Worm (Caenorhabditis elegans): Measurements from ENCODE around the gene F21A3.2.

Gene F21A3.2

DNA sequence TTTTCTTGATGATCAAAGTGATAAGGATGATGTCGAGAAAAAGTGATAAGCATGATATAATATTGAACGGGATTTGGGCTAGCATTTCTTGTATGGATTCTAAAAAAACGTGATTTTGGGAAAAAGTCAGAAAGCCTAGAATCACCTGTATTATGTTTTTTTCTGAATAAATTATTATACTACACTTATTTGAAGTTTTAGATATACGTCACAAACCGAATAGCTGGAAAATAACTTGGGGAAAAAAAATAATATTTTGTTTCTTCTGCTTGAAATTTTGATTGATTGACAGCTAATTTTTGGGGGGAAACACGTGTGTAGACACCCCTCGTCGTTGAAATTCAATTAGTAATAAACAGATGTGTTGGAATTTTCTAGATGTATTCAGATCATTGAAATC, 41.2 kb downstream of the F21A3.2 start, which contains the start of gene str-264:
Gene str-264, minus strand, starts transcription at position 101 of the 400 bp plus-strand sequence.
- TF ChIP-seq die-1 (tag; optimal IDR thresholded peaks at IDR 0.05), result no peak
- no peak for TF ChIP-seq ekl-4 (GFP tag; IDR thresholded peaks at IDR 0.05)
- TF ChIP-seq let-526 (GFP tag; IDR thresholded peaks at IDR 0.05), result no peak
- TF ChIP-seq snpc-3.4 (tag; optimal IDR thresholded peaks at IDR 0.05), result no peak
- TF ChIP-seq pha-4 (tag; optimal IDR thresholded peaks at IDR 0.05), result no peak
- no peak for TF ChIP-seq ztf-18 (tag; optimal IDR thresholded peaks at IDR 0.05)
- no peak for TF ChIP-seq nfya-1 (tag; optimal IDR thresholded peaks at IDR 0.05; ENCODE audit: borderline replicate concordance, insufficient read depth)
- no peak for TF ChIP-seq unc-62 (GFP tag; optimal IDR thresholded peaks at IDR 0.05)
- no peak for TF ChIP-seq ztf-26 (tag; optimal IDR thresholded peaks at IDR 0.05)
- no peak for TF ChIP-seq nhr-90 (tag; optimal IDR thresholded peaks at IDR 0.05)
- no peak for TF ChIP-seq hmg-1.2 (GFP tag; IDR thresholded peaks at IDR 0.05)
- no peak for TF ChIP-seq ztf-6 (GFP tag; IDR thresholded peaks at IDR 0.05)
- no peak for TF ChIP-seq chd-7 (tag; optimal IDR thresholded peaks at IDR 0.05)
- TF ChIP-seq F52B5.7 (tag; optimal IDR thresholded peaks at IDR 0.05), result no peak
- no peak for TF ChIP-seq him-1 (tag; optimal IDR thresholded peaks at IDR 0.05)

DNA sequence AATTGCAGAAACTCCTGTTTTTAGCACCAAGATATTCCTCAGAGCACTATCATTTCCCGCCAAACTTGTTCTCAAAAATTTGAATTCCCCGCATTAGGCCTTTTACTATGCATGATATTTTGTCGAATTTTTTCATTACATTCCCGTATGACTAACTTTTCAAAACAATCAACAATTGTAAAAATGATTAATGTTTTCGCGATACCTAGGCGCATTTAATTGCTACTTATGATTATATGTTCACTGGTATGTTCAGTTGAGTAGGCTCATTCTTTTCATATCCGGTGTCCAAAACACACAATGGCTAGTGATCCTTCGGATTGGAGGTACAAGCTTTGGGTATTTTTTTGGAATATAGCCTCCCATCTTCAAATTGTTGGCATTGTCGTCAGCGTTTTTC, 46.0 kb downstream of the F21A3.2 start, which contains the start of gene srw-21:
Gene srw-21, plus strand, starts transcription at position 301 of the 400 bp plus-strand sequence.
- TF ChIP-seq lir-1 (GFP tag; conservative IDR thresholded peaks at IDR 0.05) (no peak), Y53G8AR.9 (GFP tag; conservative IDR thresholded peaks at IDR 0.05) (no peak), hmg-1.2 (GFP tag; IDR thresholded peaks at IDR 0.05) (no peak), B0035.1 (tag; optimal IDR thresholded peaks at IDR 0.05) (no peak), Y79H2A.3 (GFP tag; conservative IDR thresholded peaks at IDR 0.05) (no peak)

DNA sequence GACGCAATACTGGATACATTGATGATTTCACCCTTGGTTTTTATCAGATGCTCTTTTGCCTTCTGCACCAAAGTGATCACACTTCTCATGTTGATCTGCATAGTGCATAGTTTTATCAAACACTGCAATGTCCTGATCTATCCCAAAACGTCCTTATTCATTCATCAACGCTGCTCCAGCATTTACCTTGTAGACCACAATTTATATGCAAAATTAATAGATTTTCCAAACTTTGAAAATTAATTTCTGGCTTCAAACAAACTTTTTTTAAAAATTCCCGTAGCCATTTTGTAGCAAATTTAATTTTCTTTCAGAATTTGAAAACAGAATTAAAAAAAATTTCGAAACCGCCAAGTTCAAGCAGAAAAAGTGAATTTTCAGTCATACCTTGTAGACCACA, 49.2 kb downstream of the F21A3.2 start, which contains the start of gene C06B8.3:
Gene C06B8.3, minus strand, starts transcription at position 101 of the 400 bp plus-strand sequence.
- TF ChIP-seq madf-6 (GFP tag; IDR thresholded peaks at IDR 0.05) (no peak), let-607 (tag; optimal IDR thresholded peaks at IDR 0.05) (no peak), tbx-9 (tag; optimal IDR thresholded peaks at IDR 0.05; ENCODE audit: borderline replicate concordance) (no peak), nhr-179 (tag; optimal IDR thresholded peaks at IDR 0.05) (no peak), efl-1 (GFP tag; optimal IDR thresholded peaks at IDR 0.05) (no peak), chd-7 (tag; optimal IDR thresholded peaks at IDR 0.05) (no peak), rcor-1 (GFP tag; IDR thresholded peaks at IDR 0.05) (no peak), hlh-26 (GFP tag; conservative IDR thresholded peaks at IDR 0.05) (no peak), madf-10 (tag; optimal IDR thresholded peaks at IDR 0.05) (no peak), aptf-2 (GFP tag; conservative IDR thresholded peaks at IDR 0.05) (no peak), snpc-3.4 (tag; optimal IDR thresholded peaks at IDR 0.05) (no peak), egl-44 (GFP tag; IDR thresholded peaks at IDR 0.05) (no peak), dpl-1 (GFP tag; optimal IDR thresholded peaks at IDR 0.05) (no peak), lir-1 (GFP tag; conservative IDR thresholded peaks at IDR 0.05) (no peak), snpc-4 (GFP tag; optimal IDR thresholded peaks at IDR 0.05) (no peak), snpc-4 (tag; optimal IDR thresholded peaks at IDR 0.05) (no peak), T07F8.4 (tag; optimal IDR thresholded peaks at IDR 0.05) (no peak), lin-40 (tag; optimal IDR thresholded peaks at IDR 0.05) (no peak)

All from whole organism, young adult.